Worm (Caenorhabditis elegans) whole organism, young adult: ENCODE measurements around the gene F38A1.6.

Experiments used
- C17E4.6 ChIP-seq: fragments of 200-800 bp; sonication (Bioruptor generic); IDR thresholded peaks from 2 replicates; pipeline ENCODE4 v1.3.6; 2022; ENCODE audit warnings: missing genetic modification reagents, missing genetic modification characterization, missing compliant biosample characterization
- D2030.7 ChIP-seq: fragments of 200-800 bp; sonication (Bioruptor generic); IDR thresholded peaks from 2 replicates; pipeline ENCODE4 v1.3.6; 2022; ENCODE audit warnings: missing genetic modification reagents, missing genetic modification characterization, missing compliant biosample characterization
- F33H1.4 ChIP-seq: fragments of 200-800 bp; sonication (Bioruptor generic); IDR thresholded peaks from 2 replicates; pipeline ENCODE4 v1.3.6; 2022; ENCODE audit warnings: missing genetic modification reagents, missing genetic modification characterization, missing compliant biosample characterization
- Y53F4B.3 ChIP-seq: fragments of 200-800 bp; sonication (Bioruptor generic); IDR thresholded peaks from 2 replicates; pipeline ENCODE4 v1.3.6; 2022; ENCODE audit warnings: missing genetic modification reagents, missing genetic modification characterization, missing compliant biosample characterization
- Y56A3A.18 ChIP-seq: fragments of 200-800 bp; sonication (Bioruptor generic); IDR thresholded peaks from 2 replicates; pipeline ENCODE4 v1.3.6; 2022; ENCODE audit warnings: missing genetic modification reagents, missing genetic modification characterization, missing compliant biosample characterization
- Y67H2A.10 ChIP-seq: fragments of 200-800 bp; sonication (Bioruptor generic); conservative IDR thresholded peaks from 2 replicates; pipeline ENCODE4 v1.3.6; 2022; ENCODE audit warnings: missing genetic modification reagents, missing genetic modification characterization, missing compliant biosample characterization
- Y79H2A.3 ChIP-seq: fragments of 200-800 bp; sonication (Bioruptor generic); conservative IDR thresholded peaks from 2 replicates; pipeline ENCODE4 v1.3.6; 2022; ENCODE audit warnings: missing genetic modification reagents, missing genetic modification characterization, missing compliant biosample characterization
- aptf-3 ChIP-seq: fragments of 200-800 bp; sonication (Bioruptor generic); IDR thresholded peaks from 2 replicates; pipeline ENCODE4 v1.3.6; 2022; ENCODE audit warnings: missing genetic modification characterization, missing compliant biosample characterization
- athp-1 ChIP-seq: sonication (generic microtip); optimal IDR thresholded peaks from 2 replicates; lab custom pipeline; 2017; ENCODE audit warnings: mild to moderate bottlenecking, missing genetic modification characterization, missing compliant biosample characterization
- attf-6 ChIP-seq: fragments of 200-800 bp; sonication (Bioruptor generic); IDR thresholded peaks from 2 replicates; pipeline ENCODE4 v1.3.6; 2022; ENCODE audit warnings: missing genetic modification reagents, missing genetic modification characterization, missing compliant biosample characterization
- cebp-1 ChIP-seq, 2 experiments: fragments of 200-800 bp in 1 of 2; sonication (Bioruptor generic) in 1 of 2; sonication (generic microtip) in 1 of 2; IDR thresholded peaks in 1 of 2; optimal IDR thresholded peaks in 1 of 2; 2 replicates each; pipeline versions ENCODE4 v1.3.6 to Lab custom; 2017 to 2022; ENCODE audit warnings: missing compliant biosample characterization in 2 of 2, missing genetic modification characterization in 2 of 2, mild to moderate bottlenecking in 1 of 2, missing genetic modification reagents in 1 of 2, moderate library complexity in 1 of 2
- dox-1 ChIP-seq: fragments of 200-800 bp; sonication (Bioruptor generic); IDR thresholded peaks from 2 replicates; pipeline ENCODE4 v1.3.6; 2022; ENCODE audit warnings: missing genetic modification reagents, missing genetic modification characterization, missing compliant biosample characterization
- dpff-1 ChIP-seq: sonication (generic microtip); optimal IDR thresholded peaks from 2 replicates; lab custom pipeline; 2017; ENCODE audit warnings: mild to moderate bottlenecking, missing genetic modification characterization, missing compliant biosample characterization
- ekl-4 ChIP-seq: fragments of 200-800 bp; sonication (Bioruptor generic); IDR thresholded peaks from 2 replicates; pipeline ENCODE4 v1.3.6; 2022; ENCODE audit warnings: missing genetic modification reagents, missing genetic modification characterization, missing compliant biosample characterization
- him-1 ChIP-seq: sonication (generic microtip); optimal IDR thresholded peaks from 2 replicates; lab custom pipeline; 2016; ENCODE audit warnings: missing genotype, missing genetic modification reagents, missing genetic modification characterization, missing compliant biosample characterization
- hmg-1.2 ChIP-seq: fragments of 200-800 bp; sonication (Bioruptor generic); IDR thresholded peaks from 2 replicates; pipeline ENCODE4 v1.3.6; 2022; ENCODE audit warnings: missing genetic modification reagents, missing genetic modification characterization, missing compliant biosample characterization
- hrde-1 ChIP-seq: sonication (generic microtip); optimal IDR thresholded peaks from 2 replicates; lab custom pipeline; 2016; ENCODE audit warnings: missing genetic modification characterization, mild to moderate bottlenecking, missing compliant biosample characterization, moderate library complexity, missing genotype, missing genetic modification reagents, borderline replicate concordance
- let-526 ChIP-seq: fragments of 200-800 bp; sonication (Bioruptor generic); IDR thresholded peaks from 2 replicates; pipeline ENCODE4 v1.3.6; 2022; ENCODE audit warnings: missing genetic modification reagents, missing genetic modification characterization, missing compliant biosample characterization
- lin-26 ChIP-seq: fragments of 200-800 bp; sonication (Bioruptor generic); IDR thresholded peaks from 2 replicates; pipeline ENCODE4 v1.3.6; 2022; ENCODE audit warnings: missing genetic modification reagents, missing genetic modification characterization, missing compliant biosample characterization
- lin-54 ChIP-seq: fragments of 200-800 bp; sonication (Bioruptor generic); optimal IDR thresholded peaks from 2 replicates; lab custom pipeline; 2018; ENCODE audit warnings: mild to moderate bottlenecking, missing genetic modification characterization, missing compliant biosample characterization
- lir-1 ChIP-seq: fragments of 200-800 bp; sonication (Bioruptor generic); conservative IDR thresholded peaks from 2 replicates; pipeline ENCODE4 v1.3.6; 2022; ENCODE audit warnings: missing genetic modification reagents, missing genetic modification characterization, missing compliant biosample characterization
- lsl-1 ChIP-seq: fragments of 200-800 bp; sonication (Bioruptor generic); optimal IDR thresholded peaks from 2 replicates; lab custom pipeline; 2018; ENCODE audit warnings: mild to moderate bottlenecking, missing genetic modification characterization, moderate library complexity, missing compliant biosample characterization
- madf-10 ChIP-seq: sonication (generic microtip); optimal IDR thresholded peaks from 2 replicates; lab custom pipeline; 2016; ENCODE audit warnings: mild to moderate bottlenecking, missing genetic modification characterization, missing compliant biosample characterization
- madf-3 ChIP-seq: fragments of 200-800 bp; sonication (Bioruptor generic); IDR thresholded peaks from 2 replicates; pipeline ENCODE4 v1.3.6; 2022; ENCODE audit warnings: missing genetic modification reagents, missing genetic modification characterization, missing compliant biosample characterization
- madf-6 ChIP-seq: fragments of 200-800 bp; sonication (Bioruptor generic); IDR thresholded peaks from 2 replicates; pipeline ENCODE4 v1.3.6; 2022; ENCODE audit warnings: missing genetic modification reagents, missing genetic modification characterization, missing compliant biosample characterization
- mcd-1 ChIP-seq: fragments of 200-800 bp; sonication (Bioruptor generic); IDR thresholded peaks from 2 replicates; pipeline ENCODE4 v1.3.6; 2022; ENCODE audit warnings: missing genetic modification reagents, missing genetic modification characterization, missing compliant biosample characterization
- mel-28 ChIP-seq: sonication (generic microtip); optimal IDR thresholded peaks from 2 replicates; lab custom pipeline; 2016; ENCODE audit warnings: borderline replicate concordance, mild to moderate bottlenecking, missing genetic modification characterization, missing compliant biosample characterization
- mxl-1 ChIP-seq: sonication (generic microtip); optimal IDR thresholded peaks from 2 replicates; lab custom pipeline; 2016; ENCODE audit warnings: missing genetic modification characterization, missing compliant biosample characterization
- nhr-120 ChIP-seq: fragments of 200-800 bp; sonication (Bioruptor generic); IDR thresholded peaks from 2 replicates; pipeline ENCODE4 v1.3.6; 2022; ENCODE audit warnings: missing genetic modification characterization, missing compliant biosample characterization
- nhr-80 ChIP-seq: sonication (generic microtip); optimal IDR thresholded peaks from 2 replicates; lab custom pipeline; 2016; ENCODE audit warnings: missing genetic modification characterization, missing compliant biosample characterization
- pbrm-1 ChIP-seq: fragments of 200-800 bp; sonication (Bioruptor generic); IDR thresholded peaks from 2 replicates; pipeline ENCODE4 v1.3.6; 2022; ENCODE audit warnings: missing genetic modification reagents, missing genetic modification characterization, missing compliant biosample characterization
- repo-1 ChIP-seq: sonication (generic microtip); optimal IDR thresholded peaks from 2 replicates; lab custom pipeline; 2017; ENCODE audit warnings: mild to moderate bottlenecking, missing genetic modification characterization, missing compliant biosample characterization
- rpc-1 ChIP-seq, 2 experiments: fragments of 150-350 bp in 1 of 2; sonication (generic microtip) in 1 of 2; optimal IDR thresholded peaks; 2 replicates each; lab custom pipeline; 2014 to 2018; ENCODE audit warnings: missing biosample characterization in 1 of 2, missing genetic modification characterization in 1 of 2, missing genetic modification reagents in 1 of 2, missing genotype in 1 of 2
- sdz-38 ChIP-seq: sonication (generic microtip); optimal IDR thresholded peaks from 2 replicates; lab custom pipeline; 2016; ENCODE audit warnings: missing genotype, missing genetic modification characterization, missing compliant biosample characterization
- snpc-1.1 ChIP-seq: sonication (generic microtip); optimal IDR thresholded peaks from 2 replicates; lab custom pipeline; 2017; ENCODE audit warnings: missing genetic modification characterization, mild to moderate bottlenecking, missing compliant biosample characterization, antibody characterized with exemption, moderate library complexity, missing genotype, missing genetic modification reagents; ENCODE audit not compliant: insufficient read depth
- snpc-1.3 ChIP-seq: sonication (generic microtip); optimal IDR thresholded peaks from 2 replicates; lab custom pipeline; 2017; ENCODE audit warnings: missing genetic modification characterization, mild to moderate bottlenecking, missing compliant biosample characterization, antibody characterized with exemption, moderate library complexity, missing genotype, missing genetic modification reagents; ENCODE audit not compliant: insufficient read depth
- snpc-3.4 ChIP-seq: sonication (generic microtip); optimal IDR thresholded peaks from 2 replicates; lab custom pipeline; 2017; ENCODE audit warnings: missing genetic modification characterization, mild to moderate bottlenecking, missing compliant biosample characterization, antibody characterized with exemption, moderate library complexity, missing genotype, missing genetic modification reagents
- snpc-4 ChIP-seq, 5 experiments: fragments of 150-350 bp in 1 of 5; sonication (generic microtip) in 4 of 5; optimal IDR thresholded peaks; 2 replicates each; lab custom pipeline; 2014 to 2018; ENCODE audit warnings: missing genetic modification characterization in 5 of 5, missing biosample characterization in 3 of 5, antibody characterized with exemption in 2 of 5, mild to moderate bottlenecking in 2 of 5, missing compliant biosample characterization in 2 of 5, missing genotype in 2 of 5, moderate library complexity in 2 of 5, missing genetic modification reagents in 1 of 5
- tbp1 ChIP-seq: fragments of 200-800 bp; sonication (Bioruptor generic); optimal IDR thresholded peaks from 2 replicates; lab custom pipeline; 2018; ENCODE audit warnings: mild to moderate bottlenecking, missing genetic modification characterization, missing compliant biosample characterization
- ztf-3 ChIP-seq: fragments of 200-800 bp; sonication (Bioruptor generic); optimal IDR thresholded peaks from 2 replicates; lab custom pipeline; 2018; ENCODE audit warnings: mild to moderate bottlenecking, missing genetic modification characterization, missing compliant biosample characterization

F38A1.6 gene

ce11 chrIV:1256723-1257122 is 5.1 kb downstream of the F38A1.6 start, which contains the start of gene clec-168:
TSS of gene clec-168 (plus strand) at chrIV:1256969.
- TF ChIP-seq snpc-1.1 (tag; lab: Kevin White, UChicago) = no peak
- TF ChIP-seq nhr-80 = peak; percentile 16
- no peak for TF ChIP-seq ztf-3 (GFP tag; lab: Kevin White, UChicago)
- TF ChIP-seq let-526 (GFP tag; lab: Robert Waterston, UW) = no peak

ce11 chrIV:1260474-1260873 is 8.8 kb downstream of the F38A1.6 start:
- TF ChIP-seq pbrm-1 (peak; percentile 71; the same call in 1 of the 2 replicates), repo-1 (peak; percentile 19), attf-6 (GFP tag; lab: Robert Waterston, UW) (peak; percentile 11; the same call in 1 of the 2 replicates), hmg-1.2 (GFP tag; lab: Robert Waterston, UW) (peak; percentile 72; the same call in 1 of the 2 replicates), lsl-1 (GFP tag; lab: Kevin White, UChicago) (peak; percentile 51), madf-3 (GFP tag; lab: Robert Waterston, UW) (no peak), mel-28 (tag; lab: Kevin White, UChicago) (no peak), mcd-1 (GFP tag; lab: Robert Waterston, UW) (peak; percentile 42; the same call in 1 of the 2 replicates), him-1 (peak; percentile 6), sdz-38 (tag; lab: Kevin White, UChicago) (no peak), D2030.7 (GFP tag; lab: Robert Waterston, UW) (peak; percentile 33; the same call in 1 of the 2 replicates), lin-54 (GFP tag; lab: Kevin White, UChicago) (peak; percentile 25), snpc-1.1 (tag; lab: Kevin White, UChicago) (peak; percentile 91), madf-10 (no peak), snpc-4 (GFP tag; optimal IDR thresholded peaks at IDR 0.05; lab: Kevin White, UChicago) (no peak), snpc-4 (tag; optimal IDR thresholded peaks at IDR 0.05; lab: Kevin White, UChicago) (peak; percentile 83 to 96 (median 92)), dox-1 (GFP tag; lab: Robert Waterston, UW) (peak; percentile 41; the same call in 1 of the 2 replicates), F33H1.4 (GFP tag; lab: Robert Waterston, UW) (peak; percentile 43), tbp1 (GFP tag; lab: Kevin White, UChicago) (peak; percentile 45), madf-6 (GFP tag; lab: Robert Waterston, UW) (peak; percentile 78), nhr-120 (GFP tag; lab: Robert Waterston, UW) (no peak), snpc-3.4 (peak; percentile 91)

- TF ChIP-seq lir-1 = no peak
These were observed 9.4 kb downstream of the F38A1.6 start, which contains the start of gene clec-169 for ce11 chrIV:1261024-1261423. TSS of gene clec-169 (plus strand) at chrIV:1261324.

- TF ChIP-seq aptf-3 (GFP tag; lab: Robert Waterston, UW) (no peak), snpc-3.4 (no peak), Y79H2A.3 (GFP tag; lab: Robert Waterston, UW) (no peak), dpff-1 (tag; lab: Kevin White, UChicago) (no peak), C17E4.6 (GFP tag; lab: Robert Waterston, UW) (no peak), cebp-1 (GFP tag; IDR thresholded peaks at IDR 0.05; lab: Robert Waterston, UW) (no peak), cebp-1 (tag; optimal IDR thresholded peaks at IDR 0.05; lab: Kevin White, UChicago) (no peak), madf-10 (no peak), hrde-1 (no peak), ekl-4 (GFP tag; lab: Robert Waterston, UW) (no peak), dox-1 (GFP tag; lab: Robert Waterston, UW) (no peak), Y67H2A.10 (GFP tag; lab: Robert Waterston, UW) (no peak), Y53F4B.3 (no peak), nhr-120 (GFP tag; lab: Robert Waterston, UW) (no peak), Y56A3A.18 (GFP tag; lab: Robert Waterston, UW) (no peak), lin-26 (no peak), snpc-1.3 (tag; lab: Kevin White, UChicago) (no peak), pbrm-1 (no peak), rpc-1 (optimal IDR thresholded peaks at IDR 0.05; lab: Kevin White, UChicago) (no peak), rpc-1 (tag; optimal IDR thresholded peaks at IDR 0.05; lab: Kevin White, UChicago) (no peak), athp-1 (tag; lab: Kevin White, UChicago) (no peak), mxl-1 (tag; lab: Kevin White, UChicago) (no peak)
These were observed 10.3 kb downstream of the F38A1.6 start for ce11 chrIV:1261930-1262329.
